Worm (Caenorhabditis elegans) whole organism, L4/young adult: ENCODE measurements around the gene clec-56.

ENCODE experiments used
- W03F9.2 ChIP-seq: fragments of 150-350 bp; optimal IDR thresholded peaks from 2 replicates; lab custom pipeline; 2014; ENCODE audit warnings: missing biosample characterization, missing genetic modification characterization
- him-1 ChIP-seq: sonication (generic microtip); optimal IDR thresholded peaks from 2 replicates; lab custom pipeline; 2016; ENCODE audit warnings: missing genotype, missing genetic modification reagents, missing genetic modification characterization, missing compliant biosample characterization

DNA sequence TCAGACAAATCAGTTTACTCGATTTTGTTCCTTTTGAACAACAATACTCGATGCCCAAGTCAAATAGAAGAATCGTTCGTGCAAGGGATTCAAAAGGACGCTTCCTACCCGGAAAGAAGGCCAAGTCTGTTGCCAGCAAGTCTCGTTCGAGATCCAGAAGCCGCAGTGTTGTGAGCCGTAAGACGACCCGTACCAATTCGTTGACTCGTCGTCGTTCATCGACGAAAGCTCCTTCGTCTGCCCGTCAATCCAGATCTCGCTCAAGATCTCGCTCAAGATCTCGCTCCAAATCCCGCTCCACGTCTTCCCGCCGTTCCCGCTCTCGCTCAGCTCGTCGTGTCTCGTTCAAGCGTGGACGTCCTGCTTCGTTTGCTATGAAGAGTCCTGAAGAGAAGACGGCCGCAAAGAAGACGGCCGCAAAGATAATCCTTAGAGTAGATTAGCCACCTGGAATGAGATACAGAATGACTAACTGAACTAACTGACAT lies 13.5 kb upstream of the clec-56 start, which contains the start of gene F08H9.2:
- TF ChIP-seq him-1 (tag; lab: Kevin White, UChicago) = no peak
- TF ChIP-seq W03F9.2 (tag; lab: Kevin White, UChicago) = no peak
